Worm (Caenorhabditis elegans) whole organism, L4 larva: ENCODE results near the gene C15H11.13.

Experiments used
- D1046.2 ChIP-seq: fragments of 200-800 bp; sonication (Bioruptor generic); IDR thresholded peaks from 2 replicates; pipeline ENCODE4 v1.3.6; 2022; ENCODE audit warnings: missing genetic modification characterization, missing compliant biosample characterization
- F26F4.8 ChIP-seq: fragments of 200-800 bp; sonication (Bioruptor generic); conservative IDR thresholded peaks from 2 replicates; pipeline ENCODE4 v1.3.6; 2022; ENCODE audit warnings: missing genetic modification characterization, missing compliant biosample characterization
- T20F7.1 ChIP-seq: fragments of 200-800 bp; sonication (Bioruptor generic); optimal IDR thresholded peaks from 2 replicates; lab custom pipeline; 2018; ENCODE audit warnings: mild to moderate bottlenecking, missing genetic modification characterization, missing compliant biosample characterization
- Y105C5A.15 ChIP-seq: fragments of 200-800 bp; sonication (Bioruptor generic); IDR thresholded peaks from 2 replicates; pipeline ENCODE4 v1.3.6; 2022; ENCODE audit warnings: missing genetic modification characterization, missing compliant biosample characterization
- Y48G9A.11 ChIP-seq: fragments of 200-800 bp; sonication (Bioruptor generic); IDR thresholded peaks from 2 replicates; pipeline ENCODE4 v1.3.6; 2022; ENCODE audit warnings: missing genetic modification reagents, missing genetic modification characterization, missing compliant biosample characterization
- ama-1 ChIP-seq: fragments of 150-350 bp; optimal IDR thresholded peaks from 2 replicates; lab custom pipeline; 2014; ENCODE audit warnings: inconsistent platforms, mixed read lengths
- arid-1 ChIP-seq: fragments of 200-800 bp; sonication (Bioruptor generic); conservative IDR thresholded peaks from 2 replicates; pipeline ENCODE4 v1.3.6; 2022; ENCODE audit warnings: missing genetic modification reagents, missing genetic modification characterization, missing compliant biosample characterization
- attf-4 ChIP-seq: sonication (generic microtip); optimal IDR thresholded peaks from 3 replicates; lab custom pipeline; 2017; ENCODE audit warnings: missing biosample characterization, missing genetic modification characterization
- ceh-20 ChIP-seq: fragments of 200-800 bp; sonication (Bioruptor generic); IDR thresholded peaks from 2 replicates; pipeline ENCODE4 v1.3.6; 2022; ENCODE audit warnings: missing genetic modification reagents, missing genetic modification characterization, missing compliant biosample characterization
- ceh-62 ChIP-seq: sonication (generic microtip); optimal IDR thresholded peaks from 2 replicates; lab custom pipeline; 2017; ENCODE audit warnings: missing biosample characterization, missing genetic modification characterization
- ceh-82 ChIP-seq: sonication (generic microtip); optimal IDR thresholded peaks from 2 replicates; lab custom pipeline; 2017; ENCODE audit warnings: missing biosample characterization, missing genetic modification characterization
- daf-16 ChIP-seq, 3 experiments: sonication (generic microtip); optimal IDR thresholded peaks; 2 replicates each; lab custom pipeline; 2016 to 2017; ENCODE audit warnings: missing genetic modification characterization in 3 of 3, missing genetic modification reagents in 3 of 3, mild to moderate bottlenecking in 2 of 3, missing compliant biosample characterization in 2 of 3, missing biosample characterization in 1 of 3, moderate library complexity in 1 of 3
- dmd-6 ChIP-seq: fragments of 200-800 bp; sonication (Bioruptor generic); IDR thresholded peaks from 2 replicates; pipeline ENCODE4 v1.3.6; 2022; ENCODE audit warnings: missing genetic modification reagents, missing genetic modification characterization, missing compliant biosample characterization
- dve-1 ChIP-seq: sonication (generic microtip); optimal IDR thresholded peaks from 2 replicates; lab custom pipeline; 2017; ENCODE audit warnings: antibody characterized with exemption, mild to moderate bottlenecking, missing genetic modification characterization, missing compliant biosample characterization; ENCODE audit not compliant: insufficient read depth
- gei-8 ChIP-seq: fragments of 200-800 bp; sonication (Bioruptor generic); optimal IDR thresholded peaks from 2 replicates; lab custom pipeline; 2018; ENCODE audit warnings: mild to moderate bottlenecking, missing genetic modification characterization, missing compliant biosample characterization
- hlh-11 ChIP-seq: fragments of 200-800 bp; sonication (Bioruptor generic); optimal IDR thresholded peaks from 2 replicates; lab custom pipeline; 2018; ENCODE audit warnings: mild to moderate bottlenecking, missing genetic modification characterization, missing compliant biosample characterization
- hlh-30 ChIP-seq: sonication (generic microtip); optimal IDR thresholded peaks from 2 replicates; lab custom pipeline; 2017; ENCODE audit warnings: antibody characterized with exemption, mild to moderate bottlenecking, missing genetic modification characterization, missing compliant biosample characterization; ENCODE audit not compliant: insufficient read depth
- jun-1 ChIP-seq: fragments of 150-350 bp; optimal IDR thresholded peaks from 2 replicates; lab custom pipeline; 2014; ENCODE audit warnings: missing biosample characterization, missing genetic modification reagents, missing genetic modification characterization
- lim-7 ChIP-seq: fragments of 200-800 bp; sonication (Bioruptor generic); IDR thresholded peaks from 2 replicates; pipeline ENCODE4 v1.3.6; 2022; ENCODE audit warnings: missing genetic modification characterization, missing compliant biosample characterization
- lin-1 ChIP-seq: fragments of 200-800 bp; sonication (Bioruptor generic); IDR thresholded peaks from 2 replicates; pipeline ENCODE4 v1.3.6; 2022; ENCODE audit warnings: missing genetic modification reagents, missing genetic modification characterization, missing compliant biosample characterization
- lin-38 ChIP-seq: fragments of 200-800 bp; sonication (Bioruptor generic); IDR thresholded peaks from 2 replicates; pipeline ENCODE4 v1.3.6; 2022; ENCODE audit warnings: missing genetic modification reagents, missing genetic modification characterization, missing compliant biosample characterization
- mes-2 ChIP-seq: sonication (generic microtip); optimal IDR thresholded peaks from 2 replicates; lab custom pipeline; 2016; ENCODE audit warnings: missing genotype, mild to moderate bottlenecking, missing genetic modification characterization, missing compliant biosample characterization; ENCODE audit not compliant: poor library complexity, severe bottlenecking
- nhr-10 ChIP-seq: fragments of 150-350 bp; optimal IDR thresholded peaks from 2 replicates; lab custom pipeline; 2014; ENCODE audit warnings: missing biosample characterization, missing genetic modification characterization
- nhr-237 ChIP-seq: sonication (generic microtip); optimal IDR thresholded peaks from 2 replicates; lab custom pipeline; 2017; ENCODE audit warnings: missing biosample characterization, missing genetic modification characterization
- nhr-25 ChIP-seq: sonication (generic microtip); optimal IDR thresholded peaks from 2 replicates; lab custom pipeline; 2017; ENCODE audit warnings: missing genetic modification characterization, mild to moderate bottlenecking, missing compliant biosample characterization, antibody characterized with exemption, moderate library complexity, borderline replicate concordance; ENCODE audit not compliant: insufficient read depth
- nhr-28 ChIP-seq: fragments of 150-350 bp; optimal IDR thresholded peaks from 2 replicates; lab custom pipeline; 2014; ENCODE audit warnings: missing biosample characterization, missing genetic modification characterization
- nhr-42 ChIP-seq: fragments of 200-800 bp; sonication (Bioruptor generic); IDR thresholded peaks from 2 replicates; pipeline ENCODE4 v1.3.6; 2022; ENCODE audit warnings: missing genetic modification characterization, missing compliant biosample characterization
- nhr-48 ChIP-seq: sonication (generic microtip); optimal IDR thresholded peaks from 2 replicates; lab custom pipeline; 2016; ENCODE audit warnings: mild to moderate bottlenecking, missing genetic modification characterization, missing compliant biosample characterization
- nhr-6 ChIP-seq: fragments of 150-350 bp; optimal IDR thresholded peaks from 2 replicates; lab custom pipeline; 2014; ENCODE audit warnings: missing biosample characterization, missing genetic modification characterization
- php-3 ChIP-seq: fragments of 200-800 bp; sonication (Bioruptor generic); IDR thresholded peaks from 2 replicates; pipeline ENCODE4 v1.3.6; 2022; ENCODE audit warnings: missing genetic modification reagents, missing genetic modification characterization, missing compliant biosample characterization
- pqm-1 ChIP-seq: sonication (generic microtip); optimal IDR thresholded peaks from 2 replicates; lab custom pipeline; 2017; ENCODE audit warnings: missing biosample characterization, missing genetic modification characterization
- saeg-2 ChIP-seq: fragments of 200-800 bp; sonication (Bioruptor generic); IDR thresholded peaks from 2 replicates; pipeline ENCODE4 v1.3.6; 2022; ENCODE audit warnings: missing genetic modification reagents, missing genetic modification characterization, missing compliant biosample characterization
- snpc-1.2 ChIP-seq: fragments of 200-800 bp; sonication (Bioruptor generic); IDR thresholded peaks from 2 replicates; pipeline ENCODE4 v1.3.6; 2022; ENCODE audit warnings: missing genetic modification reagents, missing genetic modification characterization, missing compliant biosample characterization
- tag-97 ChIP-seq: fragments of 200-800 bp; sonication (Bioruptor generic); IDR thresholded peaks from 2 replicates; pipeline ENCODE4 v1.3.6; 2022; ENCODE audit warnings: missing genetic modification characterization, missing compliant biosample characterization
- unc-39 ChIP-seq: sonication (generic microtip); optimal IDR thresholded peaks from 2 replicates; lab custom pipeline; 2017; ENCODE audit warnings: missing biosample characterization, missing genetic modification characterization
- zfp-2 ChIP-seq: sonication (generic microtip); optimal IDR thresholded peaks from 2 replicates; lab custom pipeline; 2016; ENCODE audit warnings: mild to moderate bottlenecking, missing genetic modification characterization, missing compliant biosample characterization
- zip-2 ChIP-seq: fragments of 150-350 bp; optimal IDR thresholded peaks from 2 replicates; lab custom pipeline; 2014; ENCODE audit warnings: missing biosample characterization, missing genetic modification characterization
- ztf-7 ChIP-seq: fragments of 150-350 bp; optimal IDR thresholded peaks from 2 replicates; lab custom pipeline; 2014; ENCODE audit warnings: missing biosample characterization, missing genetic modification characterization

The C15H11.13 gene

ce11 chrV:14409905-14410304, 15.1 kb downstream of the C15H11.13 start:
- TF ChIP-seq ceh-62 (tag; lab: Kevin White, UChicago), result no peak
- TF ChIP-seq zip-2, result peak; percentile 39
- peak; percentile 21 for TF ChIP-seq ztf-7
- no peak for TF ChIP-seq daf-16 (GFP tag; optimal IDR thresholded peaks at IDR 0.05; lab: Kevin White, UChicago)
- TF ChIP-seq daf-16 (tag; optimal IDR thresholded peaks at IDR 0.05; lab: Kevin White, UChicago), result peak; percentile 86

- no peak for TF ChIP-seq daf-16 (GFP tag; optimal IDR thresholded peaks at IDR 0.05; lab: Kevin White, UChicago)
- no peak for TF ChIP-seq daf-16 (tag; optimal IDR thresholded peaks at IDR 0.05; lab: Kevin White, UChicago)
- no peak for TF ChIP-seq attf-4 (tag; lab: Kevin White, UChicago)
- TF ChIP-seq ceh-20, result no peak
- no peak for TF ChIP-seq D1046.2
- TF ChIP-seq saeg-2 (GFP tag; lab: Robert Waterston, UW), result no peak
- no peak for TF ChIP-seq php-3 (GFP tag; lab: Robert Waterston, UW)
- no peak for TF ChIP-seq Y105C5A.15 (GFP tag; lab: Robert Waterston, UW)
- no peak for TF ChIP-seq nhr-25 (tag; lab: Kevin White, UChicago)
- peak; percentile 45 for TF ChIP-seq ama-1
- no peak for TF ChIP-seq dve-1 (tag; lab: Kevin White, UChicago)
- no peak for TF ChIP-seq nhr-10 (tag; lab: Kevin White, UChicago)
- TF ChIP-seq jun-1 (tag; lab: Kevin White, UChicago), result no peak
- no peak for TF ChIP-seq F26F4.8 (GFP tag; lab: Robert Waterston, UW)
- peak; percentile 35 for TF ChIP-seq mes-2 (tag; lab: Kevin White, UChicago)
- no peak for TF ChIP-seq tag-97 (GFP tag; lab: Robert Waterston, UW)
- TF ChIP-seq T20F7.1 (GFP tag; lab: Kevin White, UChicago), result no peak
- TF ChIP-seq unc-39 (tag; lab: Kevin White, UChicago), result no peak
- 0 out of 2 replicates have a peak, but pooled peaks have one; percentile 40 for TF ChIP-seq arid-1 (GFP tag; lab: Robert Waterston, UW)
- no peak for TF ChIP-seq lin-1
- TF ChIP-seq zfp-2 (tag; lab: Kevin White, UChicago), result no peak
- no peak for TF ChIP-seq ceh-82 (tag; lab: Kevin White, UChicago)
- no peak for TF ChIP-seq nhr-48 (tag; lab: Kevin White, UChicago)
- TF ChIP-seq lin-38, result peak; percentile 35; the same call in 1 of the 2 replicates
- no peak for TF ChIP-seq zip-2
- no peak for TF ChIP-seq Y48G9A.11 (GFP tag; lab: Robert Waterston, UW)
- no peak for TF ChIP-seq gei-8 (GFP tag; lab: Kevin White, UChicago)
- TF ChIP-seq lim-7 (GFP tag; lab: Robert Waterston, UW), result 0 out of 2 replicates have a peak, but pooled peaks have one; percentile 45
- no peak for TF ChIP-seq snpc-1.2 (GFP tag; lab: Robert Waterston, UW)
- TF ChIP-seq hlh-30, result no peak
- TF ChIP-seq, all 104 proteins: peak for 5
Observed at ce11 chrV:14411989-14412388, 17.1 kb downstream of the C15H11.13 start.

- TF ChIP-seq hlh-11 (tag; lab: Kevin White, UChicago) (peak; percentile 8), nhr-237 (tag; lab: Kevin White, UChicago) (no peak), hlh-30 (peak; percentile 14), pqm-1 (tag; lab: Kevin White, UChicago) (peak; percentile 81), ceh-82 (tag; lab: Kevin White, UChicago) (no peak), nhr-6 (tag; lab: Kevin White, UChicago) (peak; percentile 81), dve-1 (tag; lab: Kevin White, UChicago) (peak; percentile 61), nhr-28 (tag; lab: Kevin White, UChicago) (peak; percentile 55), nhr-42 (GFP tag; lab: Robert Waterston, UW) (no peak), dmd-6 (GFP tag; lab: Robert Waterston, UW) (peak; percentile 66)
- TF ChIP-seq, all 104 proteins: peak for 7
Observed at ce11 chrV:14414032-14414431, 19.2 kb downstream of the C15H11.13 start.
